ENCODE assay signal across 2 fruit fly cellular contexts in genomic region chr3R:8896740-8897139, dm6.
TF ChIP-seq lines count a peak whose summit lies in the region.

No protein-coding gene starts in this region.

TF ChIP-seq in whole organism, embryonic, 481 proteins besides CTCF, POLR2A, EP300 and RAD21 (continued from another document and continues in another):
- TF ChIP-seq cato (GFP tag; optimal IDR thresholded peaks at IDR 0.05; lab: Kevin White, UChicago; ENCODE audit: borderline replicate concordance) = peak; percentile 32
- TF ChIP-seq Myb (GFP tag; optimal IDR thresholded peaks at IDR 0.05; lab: Kevin White, UChicago) = peak; percentile 54
- peak; percentile 7 for TF ChIP-seq Sry-δ (GFP tag; optimal IDR thresholded peaks at IDR 0.05; lab: Kevin White, UChicago)
- peak; percentile 31 for TF ChIP-seq en (GFP tag; optimal IDR thresholded peaks at IDR 0.05; lab: Kevin White, UChicago)
- TF ChIP-seq Lpt (GFP tag; optimal IDR thresholded peaks at IDR 0.05; lab: Kevin White, UChicago) = no peak
- TF ChIP-seq CG32532 (GFP tag; IDR thresholded peaks at IDR 0.05; lab: Robert Waterston, UW) = peak; percentile 56; the same call in 1 of the 2 replicates
- TF ChIP-seq GATAe (GFP tag; conservative IDR thresholded peaks at IDR 0.05; lab: Robert Waterston, UW) = no peak
- peak; percentile 71; the same call in 1 of the 3 replicates for TF ChIP-seq so (GFP tag; IDR thresholded peaks at IDR 0.05; lab: Robert Waterston, UW)
- TF ChIP-seq CG6272 (GFP tag; IDR thresholded peaks at IDR 0.05; lab: Robert Waterston, UW) = 0 out of 2 replicates have a peak, but pooled peaks have one; percentile 6
- 0 out of 2 replicates have a peak, but pooled peaks have one; percentile 33 for TF ChIP-seq sim (GFP tag; IDR thresholded peaks at IDR 0.05; lab: Robert Waterston, UW)
- no peak for TF ChIP-seq YL-1 (GFP tag; optimal IDR thresholded peaks at IDR 0.05; lab: Kevin White, UChicago)
- TF ChIP-seq lmd (GFP tag; IDR thresholded peaks at IDR 0.05; lab: Robert Waterston, UW) = peak; percentile 60
- TF ChIP-seq HHEX (GFP tag; optimal IDR thresholded peaks at IDR 0.05; lab: Kevin White, UChicago) = peak; percentile 66
- TF ChIP-seq run (tag; optimal IDR thresholded peaks at IDR 0.05; lab: Kevin White, UChicago) = peak; percentile 58
- TF ChIP-seq CG10321 (GFP tag; IDR thresholded peaks at IDR 0.05; lab: Robert Waterston, UW) = no peak
- no peak for TF ChIP-seq CG2199 (GFP tag; IDR thresholded peaks at IDR 0.05; lab: Robert Waterston, UW)
- TF ChIP-seq PHDP (tag; optimal IDR thresholded peaks at IDR 0.05; lab: Kevin White, UChicago) = peak; percentile 73
- TF ChIP-seq knrl (GFP tag; IDR thresholded peaks at IDR 0.05; lab: Robert Waterston, UW; ENCODE audit: partially characterized antibody) = no peak
- TF ChIP-seq CHES-1-like (GFP tag; optimal IDR thresholded peaks at IDR 0.05; lab: Kevin White, UChicago) = peak; percentile 49
- peak; percentile 24 for TF ChIP-seq CG8290 (GFP tag; optimal IDR thresholded peaks at IDR 0.05; lab: Kevin White, UChicago)
- TF ChIP-seq CG8290 (tag; optimal IDR thresholded peaks at IDR 0.05; lab: Kevin White, UChicago) = no peak
- peak; percentile 97 for TF ChIP-seq Ets65A (GFP tag; lab: Kevin White, UChicago)
- peak; percentile 28 for TF ChIP-seq fu2 (GFP tag; optimal IDR thresholded peaks at IDR 0.05; lab: Kevin White, UChicago)
- no peak for TF ChIP-seq ken (GFP tag; IDR thresholded peaks at IDR 0.05; lab: Robert Waterston, UW)
- TF ChIP-seq nerfin-1 (tag; optimal IDR thresholded peaks at IDR 0.05; lab: Kevin White, UChicago) = peak; percentile 38
- 0 out of 2 replicates have a peak, but pooled peaks have one; percentile 30 for TF ChIP-seq ap (GFP tag; IDR thresholded peaks at IDR 0.05; lab: Robert Waterston, UW)
- no peak for TF ChIP-seq CG4360 (GFP tag; IDR thresholded peaks at IDR 0.05; lab: Robert Waterston, UW)
- TF ChIP-seq Kr (GFP tag; optimal IDR thresholded peaks at IDR 0.05; lab: Kevin White, UChicago) = no peak
- no peak for TF ChIP-seq dati (GFP tag; IDR thresholded peaks at IDR 0.05; lab: Robert Waterston, UW)
- peak; percentile 9 for TF ChIP-seq nau (GFP tag; optimal IDR thresholded peaks at IDR 0.05; lab: Kevin White, UChicago)
- peak; percentile 68 for TF ChIP-seq tap (tag; optimal IDR thresholded peaks at IDR 0.05; lab: Kevin White, UChicago)
- TF ChIP-seq lilli (GFP tag; optimal IDR thresholded peaks at IDR 0.05; lab: Kevin White, UChicago) = peak; percentile 72
- no peak for TF ChIP-seq CG5245 (GFP tag; optimal IDR thresholded peaks at IDR 0.05; lab: Kevin White, UChicago)
- peak; percentile 68 for TF ChIP-seq Side (GFP tag; optimal IDR thresholded peaks at IDR 0.05; lab: Kevin White, UChicago)
- no peak for TF ChIP-seq slou (GFP tag; optimal IDR thresholded peaks at IDR 0.05; lab: Kevin White, UChicago)
- TF ChIP-seq NfI (GFP tag; optimal IDR thresholded peaks at IDR 0.05; lab: Kevin White, UChicago) = peak; percentile 72
- TF ChIP-seq Dek (tag; optimal IDR thresholded peaks at IDR 0.05; lab: Kevin White, UChicago) = peak; percentile 64
- TF ChIP-seq CG1602 (GFP tag; optimal IDR thresholded peaks at IDR 0.05; lab: Kevin White, UChicago) = peak; percentile 41
- TF ChIP-seq gem (tag; optimal IDR thresholded peaks at IDR 0.05; lab: Kevin White, UChicago) = peak; percentile 85
- peak; percentile 53 for TF ChIP-seq Hsf (GFP tag; optimal IDR thresholded peaks at IDR 0.05; lab: Kevin White, UChicago)
- TF ChIP-seq HLH3B (GFP tag; IDR thresholded peaks at IDR 0.05; lab: Robert Waterston, UW) = peak; percentile 48
- 0 out of 2 replicates have a peak, but pooled peaks have one; percentile 44 for TF ChIP-seq ttk (GFP tag; IDR thresholded peaks at IDR 0.05; lab: Robert Waterston, UW)
- TF ChIP-seq hbn (GFP tag; IDR thresholded peaks at IDR 0.05; lab: Robert Waterston, UW; ENCODE audit: partially characterized antibody) = no peak
- peak; percentile 61 for TF ChIP-seq CG15514 (GFP tag; optimal IDR thresholded peaks at IDR 0.05; lab: Kevin White, UChicago)
- no peak for TF ChIP-seq wor (GFP tag; IDR thresholded peaks at IDR 0.05; lab: Robert Waterston, UW)
- peak; percentile 41 for TF ChIP-seq sd (tag; optimal IDR thresholded peaks at IDR 0.05; lab: Kevin White, UChicago)
- TF ChIP-seq odd (GFP tag; optimal IDR thresholded peaks at IDR 0.05; lab: Kevin White, UChicago) = peak; percentile 58
- 0 out of 2 replicates have a peak, but pooled peaks have one; percentile 38 for TF ChIP-seq CG7372 (GFP tag; IDR thresholded peaks at IDR 0.05; lab: Robert Waterston, UW)
- TF ChIP-seq Dp (GFP tag; optimal IDR thresholded peaks at IDR 0.05; lab: Kevin White, UChicago) = no peak
- no peak for TF ChIP-seq C15 (GFP tag; IDR thresholded peaks at IDR 0.05; lab: Robert Waterston, UW)
- peak; percentile 41 for TF ChIP-seq CG4730 (GFP tag; IDR thresholded peaks at IDR 0.05; lab: Robert Waterston, UW)
- no peak for TF ChIP-seq CG16813 (GFP tag; IDR thresholded peaks at IDR 0.05; lab: Robert Waterston, UW; ENCODE audit: partially characterized antibody)
- TF ChIP-seq sisA (GFP tag; IDR thresholded peaks at IDR 0.05; lab: Robert Waterston, UW) = peak; percentile 34; the same call in 1 of the 2 replicates
- peak; percentile 63 for TF ChIP-seq CG9817 (tag; optimal IDR thresholded peaks at IDR 0.05; lab: Kevin White, UChicago)
- TF ChIP-seq CG17612 (GFP tag; IDR thresholded peaks at IDR 0.05; lab: Robert Waterston, UW) = no peak
- peak; percentile 14; the same call in 1 of the 2 replicates for TF ChIP-seq ara (GFP tag; IDR thresholded peaks at IDR 0.05; lab: Robert Waterston, UW)
- TF ChIP-seq CG31388 (GFP tag; optimal IDR thresholded peaks at IDR 0.05; lab: Kevin White, UChicago) = no peak
- TF ChIP-seq HmgZ (tag; optimal IDR thresholded peaks at IDR 0.05; lab: Kevin White, UChicago) = peak; percentile 52
- peak; percentile 82 for TF ChIP-seq CG11504 (tag; optimal IDR thresholded peaks at IDR 0.05; lab: Kevin White, UChicago)
- TF ChIP-seq Adf1 (GFP tag; IDR thresholded peaks at IDR 0.05; lab: Robert Waterston, UW) = no peak
- no peak for TF ChIP-seq CG31224 (GFP tag; IDR thresholded peaks at IDR 0.05; lab: Robert Waterston, UW)
- no peak for TF ChIP-seq CG2129 (GFP tag; IDR thresholded peaks at IDR 0.05; lab: Robert Waterston, UW; ENCODE audit: partially characterized antibody)
- TF ChIP-seq luna (GFP tag; optimal IDR thresholded peaks at IDR 0.05; lab: Kevin White, UChicago) = no peak
- peak; percentile 66 for TF ChIP-seq CG10366 (GFP tag; IDR thresholded peaks at IDR 0.05; lab: Robert Waterston, UW)
- peak; percentile 60; the same call in 1 of the 3 replicates for TF ChIP-seq CG11695 (GFP tag; IDR thresholded peaks at IDR 0.05; lab: Robert Waterston, UW)

TF ChIP-seq in whole organism, prepupa, 60 proteins besides CTCF, POLR2A, EP300 and RAD21 (continued from another document):
- peak; percentile 17 for TF ChIP-seq dsx (GFP tag; optimal IDR thresholded peaks at IDR 0.05; lab: Kevin White, UChicago; ENCODE audit: poor library complexity, severe bottlenecking)
- TF ChIP-seq ss (GFP tag; optimal IDR thresholded peaks at IDR 0.05; lab: Kevin White, UChicago) = no peak
- TF ChIP-seq fd59A (GFP tag; optimal IDR thresholded peaks at IDR 0.05; lab: Kevin White, UChicago) = peak; percentile 29
- peak; percentile 86 for TF ChIP-seq CG8119 (GFP tag; IDR thresholded peaks at IDR 0.05; lab: Robert Waterston, UW)
- peak; percentile 80 for TF ChIP-seq eg (GFP tag; IDR thresholded peaks at IDR 0.05; lab: Robert Waterston, UW)
- peak; percentile 72 for TF ChIP-seq achi (GFP tag; optimal IDR thresholded peaks at IDR 0.05; lab: Kevin White, UChicago)
- TF ChIP-seq CG9139 (GFP tag; optimal IDR thresholded peaks at IDR 0.05; lab: Kevin White, UChicago) = no peak
- peak; percentile 39 for TF ChIP-seq CG11902 (GFP tag; optimal IDR thresholded peaks at IDR 0.05; lab: Kevin White, UChicago)
- TF ChIP-seq net (GFP tag; optimal IDR thresholded peaks at IDR 0.05; lab: Kevin White, UChicago) = peak; percentile 77
- peak; percentile 75 for TF ChIP-seq esn (GFP tag; optimal IDR thresholded peaks at IDR 0.05; lab: Kevin White, UChicago)
- TF ChIP-seq Eip78C (GFP tag; lab: Kevin White, UChicago) = peak; percentile 88
- peak; percentile 34 for TF ChIP-seq CG10669 (GFP tag; optimal IDR thresholded peaks at IDR 0.05; lab: Kevin White, UChicago)
- peak; percentile 81 for TF ChIP-seq CG6276 (GFP tag; optimal IDR thresholded peaks at IDR 0.05; lab: Kevin White, UChicago)
- peak; percentile 71 for TF ChIP-seq pdm3 (GFP tag; optimal IDR thresholded peaks at IDR 0.05; lab: Kevin White, UChicago)
- peak; percentile 75 for TF ChIP-seq Sox102F (GFP tag; optimal IDR thresholded peaks at IDR 0.05; lab: Kevin White, UChicago)
- peak; percentile 11 for TF ChIP-seq fd85E (GFP tag; optimal IDR thresholded peaks at IDR 0.05; lab: Kevin White, UChicago)
- TF ChIP-seq Hr38 (GFP tag; optimal IDR thresholded peaks at IDR 0.05; lab: Kevin White, UChicago) = no peak
- peak; percentile 68 for TF ChIP-seq lz (GFP tag; optimal IDR thresholded peaks at IDR 0.05; lab: Kevin White, UChicago)
- TF ChIP-seq CG4318 (GFP tag; optimal IDR thresholded peaks at IDR 0.05; lab: Kevin White, UChicago) = peak; percentile 58
- TF ChIP-seq CG15336 (GFP tag; IDR thresholded peaks at IDR 0.05; lab: Robert Waterston, UW) = peak; percentile 86
- TF ChIP-seq CG16779 (tag; optimal IDR thresholded peaks at IDR 0.05; lab: Kevin White, UChicago) = peak; percentile 19
- peak; percentile 66 for TF ChIP-seq CG31627 (GFP tag; optimal IDR thresholded peaks at IDR 0.05; lab: Kevin White, UChicago)
- TF ChIP-seq CG3919 (GFP tag; optimal IDR thresholded peaks at IDR 0.05; lab: Kevin White, UChicago) = peak; percentile 70
- peak; percentile 78 for TF ChIP-seq svp (GFP tag; lab: Kevin White, UChicago)
- peak; percentile 8 for TF ChIP-seq CG1621 (tag; optimal IDR thresholded peaks at IDR 0.05; lab: Kevin White, UChicago)
- TF ChIP-seq Eip75B (GFP tag; optimal IDR thresholded peaks at IDR 0.05; lab: Kevin White, UChicago) = peak; percentile 62
- peak; percentile 76 for TF ChIP-seq Lpt (GFP tag; optimal IDR thresholded peaks at IDR 0.05; lab: Kevin White, UChicago)
- TF ChIP-seq Smox (GFP tag; optimal IDR thresholded peaks at IDR 0.05; lab: Kevin White, UChicago) = peak; percentile 59
- TF ChIP-seq Met (GFP tag; optimal IDR thresholded peaks at IDR 0.05; lab: Kevin White, UChicago) = peak; percentile 76
- peak; percentile 87 for TF ChIP-seq CG32006 (GFP tag; optimal IDR thresholded peaks at IDR 0.05; lab: Kevin White, UChicago)
- TF ChIP-seq cyc (GFP tag; optimal IDR thresholded peaks at IDR 0.05; lab: Kevin White, UChicago) = peak; percentile 53
- TF ChIP-seq Gug (GFP tag; IDR thresholded peaks at IDR 0.05; lab: Robert Waterston, UW) = peak; percentile 62
- no peak for TF ChIP-seq CG6854 (GFP tag; optimal IDR thresholded peaks at IDR 0.05; lab: Kevin White, UChicago)
- TF ChIP-seq CG6808 (GFP tag; optimal IDR thresholded peaks at IDR 0.05; lab: Kevin White, UChicago) = peak; percentile 36
- peak; percentile 54 for TF ChIP-seq vri (GFP tag; optimal IDR thresholded peaks at IDR 0.05; lab: Kevin White, UChicago)
- TF ChIP-seq salr (GFP tag; optimal IDR thresholded peaks at IDR 0.05; lab: Kevin White, UChicago) = peak in 1 of 2 experiments; percentile 59
- peak; percentile 59 for TF ChIP-seq dac (GFP tag; optimal IDR thresholded peaks at IDR 0.05; lab: Kevin White, UChicago)
